Worm (Caenorhabditis elegans) whole organism, mixed stage, embryonic: ENCODE measurements around the gene zip-1.
A peak's percentile ranks its signal among the peaks of the same experiment; 100 is the strongest.
"Not testable (repeated sequence)": the region's sequence is repeated elsewhere in the genome, so short reads cannot be mapped to it uniquely, and the experiment has no call there.

Source experiments
- ceh-43 ChIP-seq: fragments of 200-800 bp; sonication (Bioruptor generic); optimal IDR thresholded peaks from 2 replicates; lab custom pipeline; 2018; ENCODE audit warnings: mild to moderate bottlenecking, missing genetic modification characterization, moderate library complexity, missing compliant biosample characterization
- ceh-83 ChIP-seq: fragments of 200-800 bp; sonication (Bioruptor generic); optimal IDR thresholded peaks from 2 replicates; lab custom pipeline; 2018; ENCODE audit warnings: mild to moderate bottlenecking, missing genetic modification characterization, missing compliant biosample characterization
- ces-1 ChIP-seq: fragments of 150-350 bp; optimal IDR thresholded peaks from 2 replicates; lab custom pipeline; 2014; ENCODE audit warnings: missing biosample characterization, missing genetic modification reagents, missing genetic modification characterization
- flh-1 ChIP-seq: fragments of 200-800 bp; sonication (Bioruptor generic); optimal IDR thresholded peaks from 2 replicates; lab custom pipeline; 2018; ENCODE audit warnings: mild to moderate bottlenecking, missing genetic modification characterization, moderate library complexity, missing compliant biosample characterization
- lin-32 ChIP-seq: fragments of 200-800 bp; sonication (Bioruptor generic); optimal IDR thresholded peaks from 2 replicates; lab custom pipeline; 2018; ENCODE audit warnings: mild to moderate bottlenecking, missing genetic modification characterization, missing compliant biosample characterization
- lsy-2 ChIP-seq: fragments of 150-350 bp; optimal IDR thresholded peaks from 2 replicates; lab custom pipeline; 2014; ENCODE audit warnings: missing biosample characterization, missing genetic modification characterization
- mab-5 ChIP-seq: fragments of 150-350 bp; optimal IDR thresholded peaks from 2 replicates; lab custom pipeline; 2014; ENCODE audit warnings: missing biosample characterization, missing genetic modification characterization
- nhr-237 ChIP-seq: fragments of 150-350 bp; optimal IDR thresholded peaks from 2 replicates; lab custom pipeline; 2014; ENCODE audit warnings: missing biosample characterization, missing genetic modification characterization
- nhr-28 ChIP-seq: fragments of 150-350 bp; optimal IDR thresholded peaks from 2 replicates; lab custom pipeline; 2014; ENCODE audit warnings: missing biosample characterization, missing genetic modification characterization
- nhr-76 ChIP-seq: sonication (generic microtip); optimal IDR thresholded peaks from 2 replicates; lab custom pipeline; 2017; ENCODE audit warnings: missing biosample characterization, missing genetic modification characterization
- pha-4 ChIP-seq: fragments of 150-350 bp; optimal IDR thresholded peaks from 2 replicates; lab custom pipeline; 2018; ENCODE audit warnings: missing biosample characterization, missing genetic modification reagents, missing genetic modification characterization
- sem-2 ChIP-seq: fragments of 200-800 bp; sonication (Bioruptor generic); optimal IDR thresholded peaks from 2 replicates; lab custom pipeline; 2018; ENCODE audit warnings: mild to moderate bottlenecking, missing genetic modification characterization, missing compliant biosample characterization
- snpc-4 ChIP-seq: fragments of 150-350 bp; optimal IDR thresholded peaks from 2 replicates; lab custom pipeline; 2014; ENCODE audit warnings: missing biosample characterization, missing genetic modification characterization
- sptf-1 ChIP-seq: sonication (generic microtip); optimal IDR thresholded peaks from 2 replicates; lab custom pipeline; 2017; ENCODE audit warnings: mild to moderate bottlenecking, missing genetic modification characterization, moderate library complexity, missing compliant biosample characterization
- tbx-8 ChIP-seq: fragments of 200-800 bp; sonication (Bioruptor generic); optimal IDR thresholded peaks from 2 replicates; lab custom pipeline; 2018; ENCODE audit warnings: mild to moderate bottlenecking, missing genetic modification characterization, moderate library complexity, missing compliant biosample characterization
- unc-39 ChIP-seq: fragments of 150-350 bp; optimal IDR thresholded peaks from 2 replicates; lab custom pipeline; 2014; ENCODE audit warnings: missing biosample characterization, missing genetic modification characterization

zip-1 gene

ce11 chrIII:12373306-12373705 lies 39.8 kb downstream of the zip-1 start:
- TF ChIP-seq sem-2 (GFP tag; lab: Kevin White, UChicago): no peak
- no peak for TF ChIP-seq snpc-4

ce11 chrIII:12373807-12374266 lies 40.3 kb downstream of the zip-1 start, which contains the start of gene glrx-5:
Gene glrx-5, minus strand, starts transcription at chrIII:12373857.
- TF ChIP-seq ces-1 (GFP tag; lab: Kevin White, UChicago) (no peak), ceh-43 (GFP tag; lab: Kevin White, UChicago) (no peak)

- TF ChIP-seq nhr-28 (tag; lab: Kevin White, UChicago) (no peak), pha-4 (tag; lab: Kevin White, UChicago) (no peak)
- TF ChIP-seq, all 35 proteins: peak for 0
Observed at ce11 chrIII:12375614-12376013, 42.1 kb downstream of the zip-1 start.

ce11 chrIII:12377198-12377662 lies 43.7 kb downstream of the zip-1 start, which contains the start of gene pph-4.2:
Gene pph-4.2, minus strand, starts transcription at chrIII:12377248.
- TF ChIP-seq lsy-2 (tag; lab: Kevin White, UChicago): peak; percentile 29
- TF ChIP-seq tbx-8 (GFP tag; lab: Kevin White, UChicago): no peak
- TF ChIP-seq nhr-237 (tag; lab: Kevin White, UChicago): peak; percentile 38

ce11 chrIII:12383709-12384108 lies 50.2 kb downstream of the zip-1 start, which contains the start of gene Y49E10.4:
Gene Y49E10.4, minus strand, starts transcription at chrIII:12383809.
- TF ChIP-seq sem-2 (GFP tag; lab: Kevin White, UChicago); mab-5 (tag; lab: Kevin White, UChicago); sptf-1 (tag; lab: Kevin White, UChicago): not testable (repeated sequence)

- not testable (repeated sequence) for TF ChIP-seq flh-1 (GFP tag; lab: Kevin White, UChicago); nhr-76; ceh-83
Observed at ce11 chrIII:12386597-12386996, 53.1 kb downstream of the zip-1 start, which contains the start of gene Y49E10.30. Gene Y49E10.30, plus strand, starts transcription at chrIII:12386897.

ce11 chrIII:12388106-12388505 lies 54.6 kb downstream of the zip-1 start:
- TF ChIP-seq pha-4 (tag; lab: Kevin White, UChicago): no peak
- TF ChIP-seq unc-39 (tag; lab: Kevin White, UChicago): no peak
- no peak for TF ChIP-seq tbx-8 (GFP tag; lab: Kevin White, UChicago)
- no peak for TF ChIP-seq lin-32 (GFP tag; lab: Kevin White, UChicago)
- TF ChIP-seq nhr-76: no peak
